Worm (Caenorhabditis elegans) whole organism, L2 larva: Measurements from ENCODE around the gene grl-13.

Experiments used
- C34F6.9 ChIP-seq: fragments of 150-350 bp; optimal IDR thresholded peaks from 2 replicates; lab custom pipeline; 2014; ENCODE audit warnings: missing biosample characterization, missing genetic modification characterization
- F13H6.1 ChIP-seq: sonication (generic microtip); optimal IDR thresholded peaks from 2 replicates; lab custom pipeline; 2016; ENCODE audit warnings: missing genetic modification characterization, missing compliant biosample characterization
- R02D3.7 ChIP-seq: fragments of 150-350 bp; optimal IDR thresholded peaks from 2 replicates; lab custom pipeline; 2014; ENCODE audit warnings: missing biosample characterization, missing genetic modification characterization
- ZK546.5 ChIP-seq: sonication (generic microtip); optimal IDR thresholded peaks from 2 replicates; lab custom pipeline; 2017; ENCODE audit warnings: missing biosample characterization, missing genetic modification characterization
- alr-1 ChIP-seq: fragments of 150-350 bp; optimal IDR thresholded peaks from 2 replicates; lab custom pipeline; 2014; ENCODE audit warnings: missing biosample characterization, missing genetic modification characterization
- aly-2 ChIP-seq: fragments of 150-350 bp; optimal IDR thresholded peaks from 2 replicates; lab custom pipeline; 2014; ENCODE audit warnings: missing biosample characterization, missing genetic modification characterization
- ama-1 ChIP-seq: fragments of 150-350 bp; optimal IDR thresholded peaks from 2 replicates; lab custom pipeline; 2018; ENCODE audit warnings: inconsistent platforms
- ceh-16 ChIP-seq: fragments of 150-350 bp; optimal IDR thresholded peaks from 2 replicates; lab custom pipeline; 2014; ENCODE audit warnings: missing biosample characterization, missing genetic modification characterization
- crh-2 ChIP-seq: sonication (generic microtip); optimal IDR thresholded peaks from 2 replicates; lab custom pipeline; 2017; ENCODE audit warnings: missing biosample characterization, missing genetic modification characterization
- dmd-4 ChIP-seq: sonication (generic microtip); optimal IDR thresholded peaks from 2 replicates; lab custom pipeline; 2017; ENCODE audit warnings: missing biosample characterization, missing genetic modification characterization
- egl-27 ChIP-seq: sonication (generic microtip); optimal IDR thresholded peaks from 3 replicates; lab custom pipeline; 2017; ENCODE audit warnings: missing biosample characterization, missing genetic modification reagents, missing genetic modification characterization
- fos-1 ChIP-seq: fragments of 150-350 bp; optimal IDR thresholded peaks from 2 replicates; lab custom pipeline; 2014; ENCODE audit warnings: missing biosample characterization, missing genetic modification characterization
- gmeb-1 ChIP-seq: fragments of 150-350 bp; optimal IDR thresholded peaks from 2 replicates; lab custom pipeline; 2014; ENCODE audit warnings: missing biosample characterization, missing genetic modification characterization
- lin-11 ChIP-seq: fragments of 150-350 bp; sonication (generic microtip); optimal IDR thresholded peaks from 2 replicates; lab custom pipeline; 2014; ENCODE audit warnings: missing biosample characterization, missing genetic modification characterization, inconsistent platforms, mixed read lengths
- lin-13 ChIP-seq: fragments of 150-350 bp; optimal IDR thresholded peaks from 2 replicates; lab custom pipeline; 2014; ENCODE audit warnings: missing biosample characterization, missing genetic modification reagents, missing genetic modification characterization
- lsy-2 ChIP-seq, 2 experiments: fragments of 150-350 bp in 1 of 2; sonication (generic microtip) in 1 of 2; optimal IDR thresholded peaks; 2 replicates each; lab custom pipeline; 2014 to 2017; ENCODE audit warnings: missing biosample characterization in 2 of 2, missing genetic modification characterization in 2 of 2
- mab-5 ChIP-seq: fragments of 150-350 bp; optimal IDR thresholded peaks from 2 replicates; lab custom pipeline; 2014; ENCODE audit warnings: missing biosample characterization, missing genetic modification characterization
- mdl-1 ChIP-seq, 2 experiments: fragments of 150-350 bp in 1 of 2; sonication (generic microtip) in 1 of 2; optimal IDR thresholded peaks; 2 replicates each; lab custom pipeline; 2017; ENCODE audit warnings: missing biosample characterization in 2 of 2, missing genetic modification characterization in 2 of 2
- nhr-10 ChIP-seq: sonication (generic microtip); optimal IDR thresholded peaks from 2 replicates; lab custom pipeline; 2017; ENCODE audit warnings: missing biosample characterization, missing genetic modification characterization
- nhr-129 ChIP-seq: fragments of 150-350 bp; optimal IDR thresholded peaks from 2 replicates; lab custom pipeline; 2014; ENCODE audit warnings: missing biosample characterization, missing genetic modification characterization
- nhr-21 ChIP-seq: fragments of 150-350 bp; optimal IDR thresholded peaks from 2 replicates; lab custom pipeline; 2014; ENCODE audit warnings: missing biosample characterization, missing genetic modification characterization
- nhr-23 ChIP-seq: fragments of 150-350 bp; optimal IDR thresholded peaks from 2 replicates; lab custom pipeline; 2014; ENCODE audit warnings: missing biosample characterization, missing genetic modification reagents, missing genetic modification characterization
- nhr-237 ChIP-seq: fragments of 150-350 bp; optimal IDR thresholded peaks from 2 replicates; lab custom pipeline; 2014; ENCODE audit warnings: missing biosample characterization, missing genetic modification characterization
- nhr-25 ChIP-seq: fragments of 150-350 bp; sonication (generic microtip); optimal IDR thresholded peaks from 3 replicates; lab custom pipeline; 2014; ENCODE audit warnings: missing biosample characterization, missing genetic modification characterization
- nhr-6 ChIP-seq: fragments of 150-350 bp; optimal IDR thresholded peaks from 2 replicates; lab custom pipeline; 2014; ENCODE audit warnings: missing biosample characterization, missing genetic modification characterization
- nhr-77 ChIP-seq: fragments of 150-350 bp; optimal IDR thresholded peaks from 2 replicates; lab custom pipeline; 2014; ENCODE audit warnings: missing biosample characterization, missing genetic modification characterization
- skn-1 ChIP-seq: sonication (generic microtip); optimal IDR thresholded peaks from 2 replicates; lab custom pipeline; 2017; ENCODE audit warnings: missing biosample characterization, missing genetic modification characterization
- sma-3 ChIP-seq: sonication (generic microtip); optimal IDR thresholded peaks from 2 replicates; lab custom pipeline; 2016; ENCODE audit warnings: missing genetic modification reagents, missing genetic modification characterization, missing compliant biosample characterization
- sma-9 ChIP-seq, 2 experiments: fragments of 150-350 bp in 1 of 2; sonication (generic microtip) in 1 of 2; optimal IDR thresholded peaks; 2 replicates each; lab custom pipeline; 2014 to 2016; ENCODE audit warnings: missing genetic modification characterization in 2 of 2, mild to moderate bottlenecking in 1 of 2, missing biosample characterization in 1 of 2, missing compliant biosample characterization in 1 of 2, missing genetic modification reagents in 1 of 2, moderate library complexity in 1 of 2
- unc-39 ChIP-seq: fragments of 150-350 bp; optimal IDR thresholded peaks from 2 replicates; lab custom pipeline; 2014; ENCODE audit warnings: missing biosample characterization, missing genetic modification characterization
- unc-55 ChIP-seq: fragments of 150-350 bp; sonication (generic microtip); optimal IDR thresholded peaks from 3 replicates; lab custom pipeline; 2014; ENCODE audit warnings: missing biosample characterization, missing genetic modification reagents, missing genetic modification characterization
- unc-62 ChIP-seq: fragments of 150-350 bp; optimal IDR thresholded peaks from 2 replicates; lab custom pipeline; 2014; ENCODE audit warnings: missing biosample characterization, missing genetic modification reagents, missing genetic modification characterization
- zag-1 ChIP-seq: fragments of 150-350 bp; optimal IDR thresholded peaks from 2 replicates; lab custom pipeline; 2014; ENCODE audit warnings: missing biosample characterization, missing genetic modification characterization
- ztf-1 ChIP-seq: fragments of 200-800 bp; sonication (Bioruptor generic); conservative IDR thresholded peaks from 2 replicates; pipeline ENCODE4 v1.3.6; 2022; ENCODE audit warnings: missing genetic modification characterization, missing compliant biosample characterization
- ztf-11 ChIP-seq: sonication (generic microtip); optimal IDR thresholded peaks from 2 replicates; lab custom pipeline; 2017; ENCODE audit warnings: missing biosample characterization, missing genetic modification characterization

Gene grl-13

DNA sequence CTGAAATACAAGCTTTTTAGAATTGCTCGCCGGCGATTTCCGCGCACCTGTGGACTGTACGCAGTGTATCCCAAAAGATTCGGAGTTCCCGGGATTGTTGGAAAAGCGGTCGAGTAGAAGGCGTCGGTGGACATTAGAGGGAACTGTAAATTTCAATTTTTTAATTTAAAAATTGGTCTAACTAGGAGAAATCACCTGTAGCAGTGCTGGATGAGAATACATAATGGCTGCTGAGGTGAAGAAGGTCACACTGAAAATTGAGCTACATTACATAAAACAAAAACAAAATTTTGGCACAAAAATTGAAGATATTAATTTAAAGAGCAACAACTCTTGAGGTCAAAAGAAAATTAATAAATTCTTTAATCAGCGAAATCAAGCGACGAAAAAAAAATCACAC is 10.2 kb upstream of the grl-13 start, which contains the start of gene neg-1:
TSS of gene neg-1 (minus strand) at position 250 of the 400 bp plus-strand sequence.
- TF ChIP-seq C34F6.9 (tag; lab: Kevin White, UChicago) = no peak
- TF ChIP-seq, all 48 proteins: peak for 0

DNA sequence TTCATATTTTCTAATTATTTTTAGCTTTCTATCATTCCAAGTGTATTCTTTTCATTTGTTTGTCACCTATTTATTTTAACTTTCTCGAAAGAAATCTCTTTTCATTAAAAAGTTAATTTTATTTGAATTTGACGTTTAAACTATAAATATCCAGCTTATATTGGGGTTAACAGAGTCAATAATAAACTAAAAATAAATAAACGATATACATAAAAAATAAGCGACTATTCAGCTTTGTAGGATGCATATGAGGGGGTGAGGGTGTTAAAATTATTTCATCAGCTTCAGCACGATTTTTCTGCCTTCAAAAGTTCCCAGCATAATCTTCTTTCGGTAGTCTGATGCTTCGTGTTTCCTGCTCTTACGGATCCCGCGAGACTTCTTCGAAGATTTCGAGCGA is 9.2 kb upstream of the grl-13 start:
- no peak for TF ChIP-seq skn-1 (tag; lab: Kevin White, UChicago)
- no peak for TF ChIP-seq nhr-23 (tag; lab: Kevin White, UChicago)
- TF ChIP-seq ZK546.5 (tag; lab: Kevin White, UChicago) = no peak
- no peak for TF ChIP-seq R02D3.7 (tag; lab: Kevin White, UChicago)
- TF ChIP-seq unc-55 (GFP tag; lab: Kevin White, UChicago) = no peak

DNA sequence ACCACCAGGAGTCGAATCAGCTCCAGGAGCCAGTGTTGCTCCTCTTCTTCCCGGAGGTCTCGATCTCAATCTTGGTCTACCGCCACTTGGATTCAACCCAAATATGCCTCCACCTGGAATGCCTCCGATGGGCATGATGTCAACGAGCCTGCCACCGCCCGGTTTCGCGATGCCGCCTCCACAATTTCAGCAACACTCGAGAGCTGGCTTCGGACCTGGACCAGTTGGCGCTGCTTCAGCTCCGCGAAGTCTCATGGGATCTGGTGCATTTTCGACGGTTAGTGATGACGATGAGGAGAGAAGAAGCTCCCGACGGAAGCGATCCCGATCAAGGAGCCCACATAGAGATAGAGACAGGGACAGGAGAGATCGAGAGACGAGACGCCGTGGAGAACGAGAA is 8.6 kb upstream of the grl-13 start:
- TF ChIP-seq fos-1 = no peak
- TF ChIP-seq mdl-1 (tag; optimal IDR thresholded peaks at IDR 0.05; lab: Kevin White, UChicago) = no peak
- TF ChIP-seq crh-2 (tag; lab: Kevin White, UChicago) = no peak
- TF ChIP-seq ztf-11 (tag; lab: Kevin White, UChicago) = no peak
- TF ChIP-seq zag-1 (tag; lab: Kevin White, UChicago) = no peak
- TF ChIP-seq ama-1 (lab: Kevin White, UChicago) = no peak
- no peak for TF ChIP-seq alr-1 (tag; lab: Kevin White, UChicago)
- no peak for TF ChIP-seq sma-3 (GFP tag; lab: Kevin White, UChicago)
- no peak for TF ChIP-seq lin-11 (tag; lab: Kevin White, UChicago)
- no peak for TF ChIP-seq ceh-16 (tag; lab: Kevin White, UChicago)
- TF ChIP-seq skn-1 (tag; lab: Kevin White, UChicago) = no peak
- no peak for TF ChIP-seq nhr-25 (tag; lab: Kevin White, UChicago)
- no peak for TF ChIP-seq unc-62 (GFP tag; lab: Kevin White, UChicago)
- no peak for TF ChIP-seq dmd-4 (tag; lab: Kevin White, UChicago)
- no peak for TF ChIP-seq ZK546.5 (tag; lab: Kevin White, UChicago)
- TF ChIP-seq nhr-237 (tag; lab: Kevin White, UChicago) = no peak
- TF ChIP-seq nhr-77 (tag; lab: Kevin White, UChicago) = no peak
- TF ChIP-seq nhr-21 (tag; lab: Kevin White, UChicago) = no peak
- no peak for TF ChIP-seq mab-5 (tag; lab: Kevin White, UChicago)
- TF ChIP-seq ztf-1 (GFP tag; lab: Robert Waterston, UW) = no peak

DNA sequence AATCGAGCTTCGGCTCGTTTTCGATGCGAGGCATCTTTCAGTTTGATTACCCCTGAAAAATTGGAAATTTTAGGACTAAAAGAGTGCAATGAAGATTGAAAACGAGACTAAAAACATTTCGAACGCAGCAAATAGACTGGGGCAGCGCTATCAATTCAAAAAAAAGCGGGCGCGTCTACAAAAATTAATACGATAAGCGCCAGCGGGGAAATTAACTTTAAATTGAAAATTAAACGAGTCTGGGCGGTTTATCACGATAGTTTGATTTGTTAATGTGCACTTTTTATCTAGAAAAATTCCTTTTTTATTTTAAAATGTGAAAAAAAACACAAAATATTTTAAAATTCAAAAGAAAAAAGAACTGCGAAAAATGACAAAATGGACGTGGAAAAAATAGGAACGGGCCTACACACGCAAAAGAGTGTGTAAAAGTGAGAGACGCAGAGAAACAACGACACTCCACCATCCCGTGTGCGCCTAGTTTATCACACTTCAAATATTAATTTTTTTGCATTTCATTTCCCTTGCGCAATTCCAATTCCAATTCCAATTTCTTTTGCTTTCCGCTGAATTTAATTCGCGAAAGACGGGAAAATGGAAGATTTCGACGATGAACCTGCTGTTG is 7.0 kb upstream of the grl-13 start, which contains the start of the genes gmpr-1 and fipp-1:
TSS of gene gmpr-1 (minus strand) at position 75 of the 625 bp plus-strand sequence.
TSS of gene fipp-1 (plus strand) at position 499 of the 625 bp plus-strand sequence.
- TF ChIP-seq F13H6.1 (tag; lab: Kevin White, UChicago) (peak; percentile 40), aly-2 (no peak), lsy-2 (tag; optimal IDR thresholded peaks at IDR 0.05; lab: Kevin White, UChicago) (peak; percentile 40 to 77), mab-5 (tag; lab: Kevin White, UChicago) (peak; percentile 39), nhr-6 (tag; lab: Kevin White, UChicago) (peak; percentile 27), C34F6.9 (tag; lab: Kevin White, UChicago) (peak; percentile 60), unc-55 (GFP tag; lab: Kevin White, UChicago) (peak; percentile 79), lin-13 (GFP tag; lab: Kevin White, UChicago) (no peak), ztf-1 (GFP tag; lab: Robert Waterston, UW) (no peak), nhr-77 (tag; lab: Kevin White, UChicago) (no peak), egl-27 (tag; lab: Kevin White, UChicago) (peak; percentile 27), nhr-10 (tag; lab: Kevin White, UChicago) (no peak), unc-39 (tag; lab: Kevin White, UChicago) (no peak), nhr-25 (tag; lab: Kevin White, UChicago) (peak; percentile 57), gmeb-1 (peak; percentile 73), sma-9 (GFP tag; optimal IDR thresholded peaks at IDR 0.05; lab: Kevin White, UChicago) (peak; percentile 16), sma-9 (tag; optimal IDR thresholded peaks at IDR 0.05; lab: Kevin White, UChicago) (no peak), crh-2 (tag; lab: Kevin White, UChicago) (peak; percentile 65), nhr-129 (tag; lab: Kevin White, UChicago) (peak; percentile 38), sma-3 (GFP tag; lab: Kevin White, UChicago) (peak; percentile 36), alr-1 (tag; lab: Kevin White, UChicago) (no peak)
- TF ChIP-seq, all 48 proteins: peak for 13
